Worm (Caenorhabditis elegans) whole organism, early embryonic: ENCODE results near the gene viro-2.

ENCODE experiments used
- B0310.2 ChIP-seq: sonication (generic microtip); optimal IDR thresholded peaks from 2 replicates; lab custom pipeline; 2016; ENCODE audit warnings: mild to moderate bottlenecking, missing genetic modification characterization, missing compliant biosample characterization
- F13C5.2 ChIP-seq: sonication (generic microtip); optimal IDR thresholded peaks from 2 replicates; lab custom pipeline; 2017; ENCODE audit warnings: mild to moderate bottlenecking, missing genetic modification characterization, inconsistent platforms, missing compliant biosample characterization
- aly-1 ChIP-seq: sonication (generic microtip); optimal IDR thresholded peaks from 2 replicates; lab custom pipeline; 2016; ENCODE audit warnings: missing genetic modification characterization, missing compliant biosample characterization
- ama-1 ChIP-seq: fragments of 150-350 bp; optimal IDR thresholded peaks from 2 replicates; lab custom pipeline; 2014
- ceh-13 ChIP-seq: fragments of 200-800 bp; sonication (Bioruptor generic); optimal IDR thresholded peaks from 2 replicates; lab custom pipeline; 2018; ENCODE audit warnings: mild to moderate bottlenecking, missing genetic modification characterization, missing compliant biosample characterization
- ceh-36 ChIP-seq: sonication (generic microtip); optimal IDR thresholded peaks from 2 replicates; lab custom pipeline; 2016; ENCODE audit warnings: missing genetic modification characterization, inconsistent platforms, missing compliant biosample characterization
- flt-1 ChIP-seq: fragments of 200-800 bp; sonication (Bioruptor generic); IDR thresholded peaks from 2 replicates; pipeline ENCODE4 v1.3.6; 2022; ENCODE audit warnings: missing genetic modification characterization, missing compliant biosample characterization
- hmbx-1 ChIP-seq: sonication (generic microtip); optimal IDR thresholded peaks from 2 replicates; lab custom pipeline; 2016; ENCODE audit warnings: mild to moderate bottlenecking, missing genetic modification characterization, missing compliant biosample characterization
- hmg-4 ChIP-seq: fragments of 200-800 bp; sonication (Bioruptor generic); optimal IDR thresholded peaks from 2 replicates; lab custom pipeline; 2018; ENCODE audit warnings: mild to moderate bottlenecking, missing genetic modification characterization, missing compliant biosample characterization
- hnd-1 ChIP-seq: sonication (generic microtip); optimal IDR thresholded peaks from 2 replicates; lab custom pipeline; 2016; ENCODE audit warnings: missing genetic modification characterization, missing compliant biosample characterization
- pes-1 ChIP-seq: fragments of 200-800 bp; sonication (Bioruptor generic); IDR thresholded peaks from 2 replicates; pipeline ENCODE4 v1.3.6; 2022; ENCODE audit warnings: missing genetic modification reagents, missing genetic modification characterization, missing compliant biosample characterization
- scrt-1 ChIP-seq: fragments of 200-800 bp; sonication (Bioruptor generic); IDR thresholded peaks from 2 replicates; pipeline ENCODE4 v1.3.6; 2022; ENCODE audit warnings: missing genetic modification characterization, missing compliant biosample characterization
- tbx-11 ChIP-seq: fragments of 200-800 bp; sonication (Bioruptor generic); IDR thresholded peaks from 2 replicates; pipeline ENCODE4 v1.3.6; 2022; ENCODE audit warnings: missing genetic modification characterization, missing compliant biosample characterization
- tra-4 ChIP-seq: sonication (generic microtip); optimal IDR thresholded peaks from 2 replicates; lab custom pipeline; 2017; ENCODE audit warnings: missing genetic modification characterization, missing compliant biosample characterization

ce11 chrIII:7152569-7152968 is 23.9 kb downstream of the viro-2 start:
- TF ChIP-seq ceh-13 (GFP tag; lab: Kevin White, UChicago) (no peak), tra-4 (tag; lab: Kevin White, UChicago) (no peak), hmbx-1 (tag; lab: Kevin White, UChicago) (no peak), flt-1 (GFP tag; lab: Robert Waterston, UW) (no peak), ama-1 (lab: Kevin White, UChicago) (no peak), hnd-1 (tag; lab: Kevin White, UChicago) (no peak), scrt-1 (GFP tag; lab: Robert Waterston, UW) (no peak), tbx-11 (GFP tag; lab: Robert Waterston, UW) (no peak), aly-1 (no peak), pes-1 (GFP tag; lab: Robert Waterston, UW) (no peak), F13C5.2 (tag; lab: Kevin White, UChicago) (no peak), B0310.2 (tag; lab: Kevin White, UChicago) (no peak), hmg-4 (GFP tag; lab: Kevin White, UChicago) (no peak), ceh-36 (no peak)
